Worm (Caenorhabditis elegans): Measurements from ENCODE around the gene cest-10.

- no peak for TF ChIP-seq nhr-237 (tag; optimal IDR thresholded peaks at IDR 0.05)
- TF ChIP-seq ztf-11 (tag; optimal IDR thresholded peaks at IDR 0.05), result no peak
- TF ChIP-seq ceh-82 (tag; optimal IDR thresholded peaks at IDR 0.05), result no peak
- TF ChIP-seq tbx-2 (tag; optimal IDR thresholded peaks at IDR 0.05), result no peak
- TF ChIP-seq lin-39 (tag; optimal IDR thresholded peaks at IDR 0.05), result no peak
- TF ChIP-seq unc-39 (tag; optimal IDR thresholded peaks at IDR 0.05), result no peak
- no peak for TF ChIP-seq ztf-4 (tag; optimal IDR thresholded peaks at IDR 0.05)
- no peak for TF ChIP-seq fos-1 (tag; optimal IDR thresholded peaks at IDR 0.05)
- TF ChIP-seq unc-62 (GFP tag; optimal IDR thresholded peaks at IDR 0.05), result no peak
- TF ChIP-seq eor-1 (tag; optimal IDR thresholded peaks at IDR 0.05), result no peak
- no peak for TF ChIP-seq pqm-1 (tag; optimal IDR thresholded peaks at IDR 0.05)
- no peak for TF ChIP-seq fkh-10 (GFP tag; optimal IDR thresholded peaks at IDR 0.05)
- no peak for TF ChIP-seq skn-1 (tag; optimal IDR thresholded peaks at IDR 0.05)
- no peak for TF ChIP-seq ceh-16 (tag; optimal IDR thresholded peaks at IDR 0.05)
Observed at ce11 chrIV:7203696-7204095, 23.3 kb downstream of the cest-10 start, which contains the start of gene R13A1.3.

Data from whole organism, L3 larva.